Worm (Caenorhabditis elegans) whole organism, L4 larva: Measurements from ENCODE around the gene srh-16.

Experiments
- F26F4.8 ChIP-seq: fragments of 200-800 bp; sonication (Bioruptor generic); conservative IDR thresholded peaks from 2 replicates; pipeline ENCODE4 v1.3.6; 2022; ENCODE audit warnings: missing genetic modification characterization, missing compliant biosample characterization
- T20F7.1 ChIP-seq: fragments of 200-800 bp; sonication (Bioruptor generic); optimal IDR thresholded peaks from 2 replicates; lab custom pipeline; 2018; ENCODE audit warnings: mild to moderate bottlenecking, missing genetic modification characterization, missing compliant biosample characterization
- T26A8.4 ChIP-seq: fragments of 200-800 bp; sonication (Bioruptor generic); IDR thresholded peaks from 2 replicates; pipeline ENCODE4 v1.3.6; 2022; ENCODE audit warnings: missing genetic modification characterization, missing compliant biosample characterization
- Y105C5A.15 ChIP-seq: fragments of 200-800 bp; sonication (Bioruptor generic); IDR thresholded peaks from 2 replicates; pipeline ENCODE4 v1.3.6; 2022; ENCODE audit warnings: missing genetic modification characterization, missing compliant biosample characterization
- ZK337.2 ChIP-seq: fragments of 200-800 bp; sonication (Bioruptor generic); IDR thresholded peaks from 2 replicates; pipeline ENCODE4 v1.3.6; 2022; ENCODE audit warnings: missing genetic modification reagents, missing genetic modification characterization, missing compliant biosample characterization
- aha-1 ChIP-seq: fragments of 150-350 bp; peaks from one replicate; lab custom pipeline; 2014; ENCODE audit warnings: missing biosample characterization, missing genetic modification characterization
- ceh-20 ChIP-seq: fragments of 200-800 bp; sonication (Bioruptor generic); IDR thresholded peaks from 2 replicates; pipeline ENCODE4 v1.3.6; 2022; ENCODE audit warnings: missing genetic modification reagents, missing genetic modification characterization, missing compliant biosample characterization
- ceh-28 ChIP-seq: fragments of 150-350 bp; optimal IDR thresholded peaks from 2 replicates; lab custom pipeline; 2014; ENCODE audit warnings: missing biosample characterization, missing genetic modification reagents, missing genetic modification characterization
- ceh-32 ChIP-seq: sonication (generic microtip); optimal IDR thresholded peaks from 2 replicates; lab custom pipeline; 2016; ENCODE audit warnings: mild to moderate bottlenecking, missing genetic modification characterization, missing compliant biosample characterization; ENCODE audit not compliant: poor library complexity
- ctbp-1 ChIP-seq: fragments of 200-800 bp; sonication (Bioruptor generic); IDR thresholded peaks from 2 replicates; pipeline ENCODE4 v1.3.6; 2022; ENCODE audit warnings: missing genetic modification reagents, missing genetic modification characterization, missing compliant biosample characterization
- daf-12 ChIP-seq: fragments of 150-350 bp; optimal IDR thresholded peaks from 2 replicates; lab custom pipeline; 2014; ENCODE audit warnings: missing biosample characterization, missing genetic modification reagents, missing genetic modification characterization
- daf-16 ChIP-seq, 3 experiments: sonication (generic microtip); optimal IDR thresholded peaks; 2 replicates each; lab custom pipeline; 2016 to 2017; ENCODE audit warnings: missing genetic modification characterization in 3 of 3, missing genetic modification reagents in 3 of 3, mild to moderate bottlenecking in 2 of 3, missing compliant biosample characterization in 2 of 3, missing biosample characterization in 1 of 3, moderate library complexity in 1 of 3
- daf-8 ChIP-seq: fragments of 200-800 bp; sonication (Bioruptor generic); IDR thresholded peaks from 2 replicates; pipeline ENCODE4 v1.3.6; 2022; ENCODE audit warnings: missing genetic modification characterization, missing compliant biosample characterization
- dmd-6 ChIP-seq: fragments of 200-800 bp; sonication (Bioruptor generic); IDR thresholded peaks from 2 replicates; pipeline ENCODE4 v1.3.6; 2022; ENCODE audit warnings: missing genetic modification reagents, missing genetic modification characterization, missing compliant biosample characterization
- dpl-1 ChIP-seq: fragments of 150-350 bp; optimal IDR thresholded peaks from 2 replicates; lab custom pipeline; 2014; ENCODE audit warnings: missing biosample characterization, missing genetic modification reagents, missing genetic modification characterization
- egl-27 ChIP-seq: sonication (generic microtip); optimal IDR thresholded peaks from 3 replicates; lab custom pipeline; 2017; ENCODE audit warnings: missing biosample characterization, missing genetic modification reagents, missing genetic modification characterization
- egl-43 ChIP-seq: fragments of 200-800 bp; sonication (Bioruptor generic); IDR thresholded peaks from 2 replicates; pipeline ENCODE4 v1.3.6; 2022; ENCODE audit warnings: missing genetic modification reagents, missing genetic modification characterization, missing compliant biosample characterization
- fkh-10 ChIP-seq: fragments of 150-350 bp; optimal IDR thresholded peaks from 2 replicates; lab custom pipeline; 2014; ENCODE audit warnings: missing biosample characterization, missing genetic modification reagents, missing genetic modification characterization
- hif-1 ChIP-seq, 2 experiments: sonication (generic microtip); optimal IDR thresholded peaks; 2 replicates each; lab custom pipeline; 2016 to 2017; ENCODE audit warnings: missing compliant biosample characterization in 2 of 2, missing genetic modification characterization in 2 of 2, missing genetic modification reagents in 2 of 2, missing genotype in 2 of 2, mild to moderate bottlenecking in 1 of 2
- jun-1 ChIP-seq: fragments of 150-350 bp; optimal IDR thresholded peaks from 2 replicates; lab custom pipeline; 2014; ENCODE audit warnings: missing biosample characterization, missing genetic modification reagents, missing genetic modification characterization
- lin-1 ChIP-seq: fragments of 200-800 bp; sonication (Bioruptor generic); IDR thresholded peaks from 2 replicates; pipeline ENCODE4 v1.3.6; 2022; ENCODE audit warnings: missing genetic modification reagents, missing genetic modification characterization, missing compliant biosample characterization
- lin-15B ChIP-seq: fragments of 150-350 bp; sonication (generic microtip); optimal IDR thresholded peaks from 3 replicates; lab custom pipeline; 2014; ENCODE audit warnings: missing biosample characterization, missing genetic modification characterization
- mes-2 ChIP-seq: sonication (generic microtip); optimal IDR thresholded peaks from 2 replicates; lab custom pipeline; 2016; ENCODE audit warnings: missing genotype, mild to moderate bottlenecking, missing genetic modification characterization, missing compliant biosample characterization; ENCODE audit not compliant: poor library complexity, severe bottlenecking
- mxl-2 ChIP-seq: fragments of 200-800 bp; sonication (Bioruptor generic); conservative IDR thresholded peaks from 2 replicates; pipeline ENCODE4 v1.3.6; 2022; ENCODE audit warnings: missing genetic modification reagents, missing genetic modification characterization, missing compliant biosample characterization
- mxl-3 ChIP-seq: fragments of 200-800 bp; sonication (Bioruptor generic); optimal IDR thresholded peaks from 2 replicates; lab custom pipeline; 2018; ENCODE audit warnings: mild to moderate bottlenecking, missing genetic modification characterization, missing compliant biosample characterization
- nhr-11 ChIP-seq: fragments of 150-350 bp; optimal IDR thresholded peaks from 2 replicates; lab custom pipeline; 2014; ENCODE audit warnings: missing biosample characterization, missing genetic modification characterization
- nhr-111 ChIP-seq: fragments of 200-800 bp; sonication (Bioruptor generic); optimal IDR thresholded peaks from 2 replicates; lab custom pipeline; 2018; ENCODE audit warnings: mild to moderate bottlenecking, missing genetic modification characterization, missing compliant biosample characterization
- nhr-6 ChIP-seq: fragments of 150-350 bp; optimal IDR thresholded peaks from 2 replicates; lab custom pipeline; 2014; ENCODE audit warnings: missing biosample characterization, missing genetic modification characterization
- nhr-76 ChIP-seq: fragments of 150-350 bp; optimal IDR thresholded peaks from 2 replicates; lab custom pipeline; 2014; ENCODE audit warnings: missing biosample characterization, missing genetic modification characterization
- pha-4 ChIP-seq, 2 experiments: fragments of 150-350 bp in 1 of 2; fragments of 200-800 bp in 1 of 2; sonication (Bioruptor generic) in 1 of 2; IDR thresholded peaks in 1 of 2; optimal IDR thresholded peaks in 1 of 2; 2 replicates each; pipeline versions ENCODE4 v1.3.6 to Lab custom; 2014 to 2022; ENCODE audit warnings: missing genetic modification characterization in 2 of 2, missing genetic modification reagents in 2 of 2, missing biosample characterization in 1 of 2, missing compliant biosample characterization in 1 of 2
- set-16 ChIP-seq: fragments of 200-800 bp; sonication (Bioruptor generic); IDR thresholded peaks from 2 replicates; pipeline ENCODE4 v1.3.6; 2022; ENCODE audit warnings: missing genetic modification reagents, missing genetic modification characterization, missing compliant biosample characterization
- skn-1 ChIP-seq: fragments of 150-350 bp; optimal IDR thresholded peaks from 2 replicates; lab custom pipeline; 2014; ENCODE audit warnings: missing biosample characterization, missing genetic modification characterization
- snpc-4 ChIP-seq: fragments of 150-350 bp; optimal IDR thresholded peaks from 2 replicates; lab custom pipeline; 2014; ENCODE audit warnings: missing biosample characterization, missing genetic modification characterization
- spr-1 ChIP-seq: sonication (generic microtip); optimal IDR thresholded peaks from 2 replicates; lab custom pipeline; 2016; ENCODE audit warnings: mild to moderate bottlenecking, missing genetic modification characterization, missing compliant biosample characterization
- spr-3 ChIP-seq: fragments of 200-800 bp; sonication (Bioruptor generic); optimal IDR thresholded peaks from 2 replicates; lab custom pipeline; 2018; ENCODE audit warnings: mild to moderate bottlenecking, missing genetic modification characterization, missing compliant biosample characterization
- tag-97 ChIP-seq: fragments of 200-800 bp; sonication (Bioruptor generic); IDR thresholded peaks from 2 replicates; pipeline ENCODE4 v1.3.6; 2022; ENCODE audit warnings: missing genetic modification characterization, missing compliant biosample characterization
- tra-1 ChIP-seq: fragments of 200-800 bp; sonication (Bioruptor generic); IDR thresholded peaks from 2 replicates; pipeline ENCODE4 v1.3.6; 2022; ENCODE audit warnings: missing genetic modification reagents, missing genetic modification characterization, missing compliant biosample characterization
- unc-39 ChIP-seq: sonication (generic microtip); optimal IDR thresholded peaks from 2 replicates; lab custom pipeline; 2017; ENCODE audit warnings: missing biosample characterization, missing genetic modification characterization
- unc-62 ChIP-seq, 3 experiments: fragments of 150-350 bp in 1 of 3; sonication (generic microtip); optimal IDR thresholded peaks in 2 of 3; peaks in 1 of 3; 1 replicate in 1 of 3; 2 replicates in 2 of 3; lab custom pipeline; 2014 to 2017; ENCODE audit warnings: missing biosample characterization in 3 of 3, missing genetic modification characterization in 3 of 3, missing genetic modification reagents in 3 of 3, missing genotype in 1 of 3
- zip-2 ChIP-seq: fragments of 150-350 bp; optimal IDR thresholded peaks from 2 replicates; lab custom pipeline; 2014; ENCODE audit warnings: missing biosample characterization, missing genetic modification characterization
- ztf-7 ChIP-seq: fragments of 150-350 bp; optimal IDR thresholded peaks from 2 replicates; lab custom pipeline; 2014; ENCODE audit warnings: missing biosample characterization, missing genetic modification characterization

Gene srh-16

DNA sequence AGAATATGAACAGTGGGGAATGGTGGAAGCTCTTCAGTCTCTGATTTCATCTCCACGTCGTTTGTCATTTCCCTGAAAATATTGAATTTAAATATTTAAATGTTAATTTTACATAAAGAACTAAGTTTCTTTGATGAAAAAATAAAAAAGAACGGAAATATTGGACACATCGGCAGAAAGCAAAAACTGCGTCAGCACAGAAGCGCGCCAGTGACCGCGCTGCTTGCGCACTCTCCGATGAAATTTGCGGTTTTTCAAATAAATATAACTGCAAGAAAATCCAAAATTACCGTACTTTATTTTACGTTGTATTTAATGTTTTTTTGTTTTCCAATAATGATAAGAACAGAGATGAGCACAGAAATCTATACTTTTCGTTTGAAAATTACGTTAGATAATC is at the start of gene srh-16, which contains the start of gene srpa-68 (continued):
- TF ChIP-seq egl-27 (no peak), ctbp-1 (GFP tag; lab: Robert Waterston, UW) (peak; percentile 67), skn-1 (no peak)

DNA sequence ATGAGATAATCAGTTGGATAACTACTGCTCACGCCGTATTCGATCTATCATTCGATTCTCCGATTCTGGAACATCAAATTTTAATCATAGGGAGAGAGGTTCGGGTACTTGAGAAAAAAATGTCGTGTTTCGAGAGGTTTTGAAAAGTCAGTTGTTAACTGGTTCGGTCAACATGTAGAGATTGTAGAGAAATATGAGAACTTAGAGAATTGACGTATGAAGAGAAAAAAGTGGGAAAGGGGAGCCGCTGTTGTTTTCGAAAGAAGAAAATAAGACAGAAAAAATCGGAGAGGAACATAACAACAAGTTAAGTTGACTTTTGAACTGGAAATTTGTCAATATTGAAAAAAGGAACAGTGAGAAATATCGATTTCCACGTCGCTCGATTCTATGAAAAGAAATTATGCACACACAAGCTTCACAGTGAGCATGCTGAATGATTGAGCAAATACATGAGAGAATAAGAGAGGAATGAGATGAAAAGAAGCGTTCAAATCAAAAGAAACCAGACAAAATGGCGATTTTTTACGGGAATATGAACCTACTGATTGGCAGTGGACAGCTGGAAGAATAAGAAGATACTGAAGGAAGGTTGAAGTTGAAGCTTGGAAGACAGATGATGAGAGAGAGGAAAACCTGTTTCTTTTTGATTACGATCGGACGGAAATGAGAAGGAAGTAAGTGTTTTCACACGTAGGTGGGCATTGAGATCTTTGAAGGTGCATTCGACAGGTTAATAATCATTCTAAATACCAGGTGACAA is 46.5 kb upstream of the srh-16 start, which contains the start of the genes T04H1.13, slfl-5 and rad-50:
Gene T04H1.13, minus strand, starts transcription at position 51 of the 763 bp plus-strand sequence.
Gene slfl-5, minus strand, starts transcription at position 65 of the 763 bp plus-strand sequence.
Gene rad-50, plus strand, starts transcription at position 667 of the 763 bp plus-strand sequence.
- 0 out of 2 replicates have a peak, but pooled peaks have one; percentile 25 for TF ChIP-seq lin-1 (GFP tag; lab: Robert Waterston, UW)
- no peak for TF ChIP-seq aha-1
- peak; percentile 70 for TF ChIP-seq dmd-6 (GFP tag; lab: Robert Waterston, UW)
- no peak for TF ChIP-seq ztf-7 (tag; lab: Kevin White, UChicago)
- TF ChIP-seq pha-4 (GFP tag; IDR thresholded peaks at IDR 0.05; lab: Robert Waterston, UW), result no peak
- TF ChIP-seq pha-4 (tag; optimal IDR thresholded peaks at IDR 0.05; lab: Kevin White, UChicago), result peak; percentile 81
- TF ChIP-seq mxl-2, result no peak
- TF ChIP-seq lin-15B (tag; lab: Kevin White, UChicago), result no peak
- no peak for TF ChIP-seq ceh-20 (GFP tag; lab: Robert Waterston, UW)
- TF ChIP-seq Y105C5A.15 (GFP tag; lab: Robert Waterston, UW), result no peak
- TF ChIP-seq dpl-1 (GFP tag; lab: Kevin White, UChicago), result no peak
- no peak for TF ChIP-seq jun-1 (tag; lab: Kevin White, UChicago)
- TF ChIP-seq unc-39 (tag; lab: Kevin White, UChicago), result no peak
- TF ChIP-seq snpc-4 (tag; lab: Kevin White, UChicago), result no peak
- no peak for TF ChIP-seq ceh-28 (tag; lab: Kevin White, UChicago)
- no peak for TF ChIP-seq ceh-32
- no peak for TF ChIP-seq nhr-111 (GFP tag; lab: Kevin White, UChicago)
- TF ChIP-seq tag-97, result no peak
- no peak for TF ChIP-seq egl-43 (GFP tag; lab: Robert Waterston, UW)
- TF ChIP-seq mes-2, result no peak
- TF ChIP-seq ZK337.2 (GFP tag; lab: Robert Waterston, UW), result no peak
- TF ChIP-seq zip-2 (tag; lab: Kevin White, UChicago), result no peak
- TF ChIP-seq spr-3 (GFP tag; lab: Kevin White, UChicago), result no peak
- TF ChIP-seq mxl-3 (GFP tag; lab: Kevin White, UChicago), result no peak
- TF ChIP-seq unc-62 (GFP tag; optimal IDR thresholded peaks at IDR 0.05 in 1 of 2; lab: Kevin White, UChicago), result peak in 1 of 2 experiments; percentile 8
- TF ChIP-seq unc-62 (tag; optimal IDR thresholded peaks at IDR 0.05; lab: Kevin White, UChicago), result no peak
- TF ChIP-seq nhr-11 (tag; lab: Kevin White, UChicago), result no peak
- peak in 1 of 2 experiments; percentile 69 for TF ChIP-seq daf-16 (GFP tag; optimal IDR thresholded peaks at IDR 0.05; lab: Kevin White, UChicago)
- no peak for TF ChIP-seq daf-16 (tag; optimal IDR thresholded peaks at IDR 0.05; lab: Kevin White, UChicago)
- TF ChIP-seq set-16 (GFP tag; lab: Robert Waterston, UW), result no peak
- no peak for TF ChIP-seq F26F4.8 (GFP tag; lab: Robert Waterston, UW)
- no peak for TF ChIP-seq nhr-6 (tag; lab: Kevin White, UChicago)
- no peak for TF ChIP-seq spr-1 (tag; lab: Kevin White, UChicago)
- TF ChIP-seq daf-12, result no peak
- TF ChIP-seq hif-1 (tag; optimal IDR thresholded peaks at IDR 0.05; lab: Kevin White, UChicago), result no peak
- no peak for TF ChIP-seq T20F7.1 (GFP tag; lab: Kevin White, UChicago)
- TF ChIP-seq fkh-10 (GFP tag; lab: Kevin White, UChicago), result no peak
- no peak for TF ChIP-seq T26A8.4
- TF ChIP-seq nhr-76 (tag; lab: Kevin White, UChicago), result no peak
- 0 out of 2 replicates have a peak, but pooled peaks have one; percentile 27 for TF ChIP-seq tra-1 (GFP tag; lab: Robert Waterston, UW)
- TF ChIP-seq daf-8 (GFP tag; lab: Robert Waterston, UW), result no peak
- TF ChIP-seq, all 104 proteins: peak for 6
